Worm (Caenorhabditis elegans): ENCODE measurements around the gene C49F5.13.

The C49F5.13 gene

DNA sequence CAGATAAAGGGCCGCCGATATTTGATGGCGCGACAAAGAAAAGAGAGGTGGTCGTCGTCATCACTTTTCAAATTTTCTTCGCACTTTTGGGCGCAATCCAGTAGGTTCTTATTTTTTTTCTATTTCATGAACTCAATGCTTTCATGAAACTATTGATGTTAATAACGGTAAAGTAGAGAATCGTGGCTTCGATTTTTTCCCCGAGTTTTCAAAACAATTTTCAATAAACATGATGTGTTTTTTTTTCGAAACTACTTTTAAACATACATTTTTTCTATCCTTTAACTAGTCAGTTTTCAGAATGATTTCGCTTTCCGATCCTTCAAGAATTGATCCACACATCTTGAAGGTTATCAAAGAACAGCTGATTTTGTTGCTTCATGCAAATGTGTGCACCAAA lies 24.7 kb downstream of the C49F5.13 start, which contains the start of gene C49F5.5:
Gene C49F5.5, plus strand, starts transcription at position 301 of the 400 bp plus-strand sequence.
- TF ChIP-seq ceh-9 (tag; optimal IDR thresholded peaks at IDR 0.05) (no peak), pha-2 (tag; optimal IDR thresholded peaks at IDR 0.05) (no peak), pros-1 (tag; optimal IDR thresholded peaks at IDR 0.05) (no peak)

DNA sequence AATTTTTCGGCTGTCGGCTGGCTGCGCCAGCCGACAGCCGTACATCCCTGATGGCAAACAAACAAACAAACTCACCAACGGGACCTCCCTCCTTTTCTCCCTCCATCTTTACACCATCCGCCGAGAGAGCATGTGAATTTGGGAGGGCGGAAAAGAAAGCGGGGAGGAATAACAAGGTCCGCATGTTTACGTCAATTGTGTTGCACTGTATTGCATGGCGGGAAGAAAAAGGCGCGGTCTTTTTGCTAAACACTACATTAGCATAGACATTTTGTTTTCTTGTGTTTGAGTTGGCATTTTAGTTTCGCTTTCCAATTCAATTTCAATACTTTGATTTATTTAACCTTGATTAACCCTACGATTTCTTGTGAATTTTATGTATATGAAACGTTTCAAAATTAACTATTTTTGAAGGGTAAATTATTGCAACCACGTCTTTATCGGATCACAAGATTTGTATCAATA lies 26.7 kb downstream of the C49F5.13 start, which contains the start of gene C49F5.6:
Gene C49F5.6, plus strand, starts transcription at position 415 of the 465 bp plus-strand sequence.
- no peak for TF ChIP-seq T23F11.4 (GFP tag; optimal IDR thresholded peaks at IDR 0.05)
- TF ChIP-seq npax-4 (tag; optimal IDR thresholded peaks at IDR 0.05): no peak
- TF ChIP-seq Y22D7AL.16 (tag; optimal IDR thresholded peaks at IDR 0.05): no peak
- no peak for TF ChIP-seq elt-4 (tag; optimal IDR thresholded peaks at IDR 0.05)
- no peak for TF ChIP-seq nfya-1 (tag; optimal IDR thresholded peaks at IDR 0.05)
- no peak for TF ChIP-seq unc-55 (GFP tag; optimal IDR thresholded peaks at IDR 0.05)
- no peak for TF ChIP-seq ttx-3 (tag; optimal IDR thresholded peaks at IDR 0.05)
- no peak for TF ChIP-seq hlh-30 (tag; optimal IDR thresholded peaks at IDR 0.05; ENCODE audit: insufficient read depth)
- no peak for TF ChIP-seq lin-11 (tag; optimal IDR thresholded peaks at IDR 0.05)
- no peak for TF ChIP-seq tbx-2 (tag; optimal IDR thresholded peaks at IDR 0.05)
- TF ChIP-seq ceh-34 (tag; optimal IDR thresholded peaks at IDR 0.05): no peak
- no peak for TF ChIP-seq ceh-9 (tag; optimal IDR thresholded peaks at IDR 0.05)
- TF ChIP-seq sdc-2 (tag; optimal IDR thresholded peaks at IDR 0.05): no peak
- no peak for TF ChIP-seq ceh-14 (tag; optimal IDR thresholded peaks at IDR 0.05)
- no peak for TF ChIP-seq lim-6 (tag; optimal IDR thresholded peaks at IDR 0.05)
- TF ChIP-seq unc-86 (tag; optimal IDR thresholded peaks at IDR 0.05): no peak
- TF ChIP-seq pqm-1 (tag; optimal IDR thresholded peaks at IDR 0.05): no peak

DNA sequence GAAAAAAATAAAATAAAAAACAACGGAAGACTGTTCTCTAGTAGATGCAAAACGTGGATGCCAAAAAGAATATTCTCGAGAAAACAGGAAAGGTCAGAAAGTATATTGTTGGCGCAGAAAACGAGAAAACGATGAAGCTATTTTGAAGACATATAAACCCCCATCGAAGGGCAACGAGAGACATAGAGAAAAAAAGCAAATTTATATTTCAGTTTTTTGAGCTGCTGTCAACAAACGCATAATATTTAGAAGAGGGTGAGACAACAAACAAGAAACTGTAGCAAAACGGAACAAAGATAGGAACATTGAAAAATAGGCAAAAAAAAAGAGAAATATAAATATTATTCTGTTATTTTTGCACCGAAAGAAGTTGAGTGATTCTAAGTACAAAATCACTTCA lies 31.0 kb downstream of the C49F5.13 start:
- TF ChIP-seq pha-2 (tag; optimal IDR thresholded peaks at IDR 0.05): no peak

DNA sequence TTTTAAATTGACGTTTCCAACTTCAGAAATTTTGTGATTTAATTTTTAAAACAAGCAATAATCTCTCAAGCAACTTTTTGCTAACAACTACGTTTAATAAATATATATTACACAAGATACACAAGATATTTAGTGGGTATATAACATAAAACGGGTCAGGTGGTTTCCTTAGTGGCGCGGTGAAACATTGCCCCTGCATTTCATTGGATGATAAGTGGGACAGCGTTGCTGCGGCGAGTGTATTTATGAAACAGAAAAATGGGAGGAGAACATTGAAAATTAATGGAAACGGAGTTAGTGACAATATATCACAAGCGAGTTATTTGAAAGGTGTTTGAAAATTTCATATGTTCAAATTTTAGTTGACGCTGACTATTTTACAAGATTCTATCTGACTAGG lies 31.6 kb downstream of the C49F5.13 start:
- TF ChIP-seq ttx-3 (tag; optimal IDR thresholded peaks at IDR 0.05) (no peak), rnt-1 (tag; optimal IDR thresholded peaks at IDR 0.05) (no peak), pha-2 (tag; optimal IDR thresholded peaks at IDR 0.05) (no peak), pha-4 (tag; optimal IDR thresholded peaks at IDR 0.05) (no peak), ceh-30 (tag; optimal IDR thresholded peaks at IDR 0.05) (no peak), pat-9 (tag; optimal IDR thresholded peaks at IDR 0.05) (no peak)

DNA sequence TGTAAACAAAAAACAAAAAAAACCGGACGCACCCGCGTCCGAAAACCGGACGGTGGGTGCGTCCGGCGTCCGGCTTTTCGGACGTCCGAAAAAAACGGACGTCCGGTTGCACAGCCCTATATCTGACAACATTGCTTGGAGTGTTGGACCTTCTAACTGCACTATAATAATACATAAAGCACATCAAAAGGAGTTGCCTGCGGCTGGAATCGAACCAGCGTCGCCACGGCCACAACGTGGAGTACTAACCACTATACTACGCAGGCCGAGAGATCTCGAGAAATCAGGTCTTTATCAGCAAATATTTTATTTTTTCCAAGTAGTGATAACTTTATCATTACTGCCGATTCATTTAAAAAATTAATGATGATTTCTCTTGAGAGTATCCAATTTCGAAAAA lies 32.1 kb downstream of the C49F5.13 start:
- TF ChIP-seq nhr-11 (tag; optimal IDR thresholded peaks at IDR 0.05) (no peak), hlh-13 (GFP tag; optimal IDR thresholded peaks at IDR 0.05) (no peak), fax-1 (tag; optimal IDR thresholded peaks at IDR 0.05) (no peak), sox-4 (tag; optimal IDR thresholded peaks at IDR 0.05) (no peak), mec-3 (tag; optimal IDR thresholded peaks at IDR 0.05; ENCODE audit: borderline replicate concordance) (no peak), madf-2 (tag; optimal IDR thresholded peaks at IDR 0.05) (no peak), T23F11.4 (GFP tag; optimal IDR thresholded peaks at IDR 0.05) (no peak), pag-3 (tag; optimal IDR thresholded peaks at IDR 0.05; ENCODE audit: borderline replicate concordance) (no peak), pros-1 (tag; optimal IDR thresholded peaks at IDR 0.05) (no peak), ceh-19 (GFP tag; optimal IDR thresholded peaks at IDR 0.05) (no peak), ceh-6 (GFP tag; optimal IDR thresholded peaks at IDR 0.05) (no peak), ceh-14 (tag; optimal IDR thresholded peaks at IDR 0.05) (no peak), dve-1 (tag; optimal IDR thresholded peaks at IDR 0.05) (no peak)

DNA sequence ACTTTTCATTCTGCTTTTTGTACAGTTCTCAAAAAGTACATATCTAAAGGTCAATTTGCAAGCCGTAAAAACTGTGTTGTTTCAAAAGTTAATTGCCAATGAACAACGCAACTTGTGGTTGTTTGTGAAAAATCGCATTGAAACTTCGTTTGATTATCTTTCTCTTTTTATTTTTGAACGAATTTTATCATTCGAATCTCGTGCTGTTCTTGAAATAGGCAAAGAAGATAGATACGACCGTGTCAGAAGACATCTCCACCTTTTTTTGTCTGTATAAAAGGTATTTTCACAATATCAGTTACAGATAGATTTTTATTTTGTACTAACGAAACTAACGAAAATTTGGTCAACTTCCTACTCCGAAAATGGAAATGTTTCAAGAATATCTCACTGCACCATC lies 33.3 kb downstream of the C49F5.13 start, which contains the start of gene C49F5.7:
Gene C49F5.7, plus strand, starts transcription at position 301 of the 400 bp plus-strand sequence.
- no peak for TF ChIP-seq madf-2 (tag; optimal IDR thresholded peaks at IDR 0.05)
- no peak for TF ChIP-seq K09A11.1 (tag; optimal IDR thresholded peaks at IDR 0.05; ENCODE audit: insufficient read depth)
- TF ChIP-seq ceh-14 (tag; optimal IDR thresholded peaks at IDR 0.05): no peak
- TF ChIP-seq ceh-31 (tag; optimal IDR thresholded peaks at IDR 0.05): no peak
- TF ChIP-seq syd-9 (tag; optimal IDR thresholded peaks at IDR 0.05): no peak
- TF ChIP-seq ceh-22 (tag; optimal IDR thresholded peaks at IDR 0.05): no peak
- no peak for TF ChIP-seq nhr-11 (tag; optimal IDR thresholded peaks at IDR 0.05)
- TF ChIP-seq hlh-8 (tag; optimal IDR thresholded peaks at IDR 0.05): no peak
- TF ChIP-seq fkh-10 (GFP tag; optimal IDR thresholded peaks at IDR 0.05): no peak
- no peak for TF ChIP-seq eyg-1 (tag; optimal IDR thresholded peaks at IDR 0.05)
- TF ChIP-seq che-1 (tag; optimal IDR thresholded peaks at IDR 0.05): no peak
- TF ChIP-seq pqm-1 (tag; optimal IDR thresholded peaks at IDR 0.05): no peak
- TF ChIP-seq dmd-4 (tag; optimal IDR thresholded peaks at IDR 0.05; ENCODE audit: borderline replicate concordance): no peak
- no peak for TF ChIP-seq ceh-2 (tag; optimal IDR thresholded peaks at IDR 0.05)
- no peak for TF ChIP-seq zip-5 (tag; optimal IDR thresholded peaks at IDR 0.05)

All from whole organism, late embryonic.